Fruit fly (Drosophila melanogaster): ENCODE measurements around the gene Mkp.

dm6 chr3L:152489-152888 is 31.9 kb downstream of the Mkp start, which contains the start of the genes Dic61B and p130CAS:
- TF ChIP-seq CG8478 (optimal IDR thresholded peaks at IDR 0.05) = no peak
- TF ChIP-seq CTCF (optimal IDR thresholded peaks at IDR 0.05) = no peak

Data from S2 (cell line).